Worm (Caenorhabditis elegans): ENCODE measurements around the gene F39H12.1.

F39H12.1 gene

DNA sequence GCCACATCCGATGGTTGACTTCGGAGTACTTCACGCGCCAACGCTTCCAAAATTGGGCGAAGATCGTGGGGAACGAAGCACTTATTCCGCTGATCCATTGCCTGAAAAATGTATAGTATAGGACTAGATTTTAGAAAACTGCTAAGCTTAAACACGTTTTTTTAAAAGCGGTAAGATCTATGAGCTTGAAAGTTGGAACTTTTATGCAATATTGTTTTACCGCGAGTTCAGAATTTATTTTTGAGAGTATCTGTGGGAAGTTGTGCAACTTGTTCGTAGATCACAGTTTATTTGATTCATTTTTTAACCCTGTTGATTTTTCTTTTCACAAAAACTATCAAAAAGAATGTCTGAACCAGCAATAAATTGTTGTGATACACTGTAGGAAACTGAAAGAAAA is 6.8 kb downstream of the F39H12.1 start, which contains the start of gene F39H12.3:
Gene F39H12.3 (minus strand): TSS at position 101 of the 400 bp plus-strand sequence.
- TF ChIP-seq ztf-11 (tag; optimal IDR thresholded peaks at IDR 0.05): no peak
- TF ChIP-seq elt-1 (tag; optimal IDR thresholded peaks at IDR 0.05; ENCODE audit: borderline replicate concordance, insufficient read depth): no peak
- TF ChIP-seq sem-2 (GFP tag; optimal IDR thresholded peaks at IDR 0.05): no peak
- no peak for TF ChIP-seq snpc-4 (tag; optimal IDR thresholded peaks at IDR 0.05)
- TF ChIP-seq nhr-12 (tag; optimal IDR thresholded peaks at IDR 0.05): no peak
- no peak for TF ChIP-seq lin-13 (tag; optimal IDR thresholded peaks at IDR 0.05)
- no peak for TF ChIP-seq ceh-43 (GFP tag; optimal IDR thresholded peaks at IDR 0.05)
- TF ChIP-seq sptf-1 (tag; optimal IDR thresholded peaks at IDR 0.05): no peak
- TF ChIP-seq drap-1 (GFP tag; optimal IDR thresholded peaks at IDR 0.05): no peak
- TF ChIP-seq nhr-28 (tag; optimal IDR thresholded peaks at IDR 0.05): no peak
- TF ChIP-seq mab-5 (tag; optimal IDR thresholded peaks at IDR 0.05): no peak
- no peak for TF ChIP-seq blmp-1 (tag; optimal IDR thresholded peaks at IDR 0.05)
- no peak for TF ChIP-seq lin-32 (GFP tag; optimal IDR thresholded peaks at IDR 0.05)
- TF ChIP-seq nhr-76 (tag; optimal IDR thresholded peaks at IDR 0.05): no peak
- TF ChIP-seq ceh-83 (GFP tag; optimal IDR thresholded peaks at IDR 0.05): no peak
- TF ChIP-seq lsy-2 (tag; optimal IDR thresholded peaks at IDR 0.05): no peak
- no peak for TF ChIP-seq cnd-1 (tag; optimal IDR thresholded peaks at IDR 0.05)
- no peak for TF ChIP-seq nhr-237 (tag; optimal IDR thresholded peaks at IDR 0.05)
- TF ChIP-seq mep-1 (tag; optimal IDR thresholded peaks at IDR 0.05): no peak
- TF ChIP-seq elt-3 (tag; optimal IDR thresholded peaks at IDR 0.05): no peak

DNA sequence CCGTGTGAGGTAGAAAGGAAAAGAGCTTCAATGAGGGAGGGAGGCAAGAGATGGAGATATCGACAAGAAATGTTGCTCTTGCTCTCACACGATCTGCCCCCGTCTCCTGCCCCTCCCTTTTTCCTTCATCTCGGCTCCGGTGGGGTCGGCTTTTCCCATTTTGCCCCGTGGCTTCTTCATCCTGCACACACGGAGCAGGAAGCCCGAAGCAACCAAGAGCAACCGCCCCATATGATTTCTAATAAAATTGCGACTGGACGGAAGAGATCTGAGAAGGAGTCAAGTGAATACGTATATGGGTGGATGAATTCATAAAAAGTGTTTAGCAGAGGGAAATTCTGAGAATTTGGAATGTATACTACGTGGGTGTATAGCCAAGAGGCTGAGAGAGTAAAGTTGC is 10.1 kb downstream of the F39H12.1 start:
- TF ChIP-seq ces-1 (GFP tag; optimal IDR thresholded peaks at IDR 0.05) (peak; percentile 18), nhr-28 (tag; optimal IDR thresholded peaks at IDR 0.05) (no peak), unc-120 (tag; optimal IDR thresholded peaks at IDR 0.05; ENCODE audit: poor library complexity, severe bottlenecking) (peak; percentile 51), unc-39 (tag; optimal IDR thresholded peaks at IDR 0.05) (no peak)

DNA sequence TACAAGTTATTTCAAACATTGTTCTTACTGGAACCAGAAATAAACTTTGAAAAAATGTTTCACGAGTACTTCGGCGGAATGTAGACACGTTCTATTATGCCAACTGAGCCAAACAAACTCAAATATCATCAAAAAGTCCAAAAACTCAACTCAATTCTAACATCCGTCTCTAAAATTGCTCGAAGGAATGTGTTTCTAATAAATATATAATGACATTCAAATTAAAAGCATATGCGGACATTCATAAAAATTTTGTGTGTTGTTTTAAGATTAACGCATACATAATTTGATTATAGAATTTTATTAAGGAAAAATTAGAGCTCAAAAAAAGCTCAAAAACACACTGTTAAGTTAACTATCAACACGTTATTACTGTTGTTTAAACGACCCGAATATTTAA is 10.9 kb downstream of the F39H12.1 start:
- TF ChIP-seq tbx-8 (GFP tag; optimal IDR thresholded peaks at IDR 0.05) (no peak), unc-62 (GFP tag; optimal IDR thresholded peaks at IDR 0.05) (no peak), nhr-76 (tag; optimal IDR thresholded peaks at IDR 0.05) (no peak), ceh-83 (GFP tag; optimal IDR thresholded peaks at IDR 0.05) (no peak), elt-1 (tag; optimal IDR thresholded peaks at IDR 0.05; ENCODE audit: borderline replicate concordance, insufficient read depth) (no peak), lsy-2 (tag; optimal IDR thresholded peaks at IDR 0.05) (no peak), nhr-12 (tag; optimal IDR thresholded peaks at IDR 0.05) (no peak), bed-3 (GFP tag; optimal IDR thresholded peaks at IDR 0.05) (no peak), ztf-11 (tag; optimal IDR thresholded peaks at IDR 0.05) (no peak), elt-3 (tag; optimal IDR thresholded peaks at IDR 0.05) (no peak), ceh-39 (tag; optimal IDR thresholded peaks at IDR 0.05) (no peak), blmp-1 (tag; optimal IDR thresholded peaks at IDR 0.05) (no peak), zip-8 (tag; optimal IDR thresholded peaks at IDR 0.05) (no peak), mls-2 (tag; optimal IDR thresholded peaks at IDR 0.05) (no peak), snpc-4 (tag; optimal IDR thresholded peaks at IDR 0.05) (no peak), nhr-28 (tag; optimal IDR thresholded peaks at IDR 0.05) (no peak), sem-2 (GFP tag; optimal IDR thresholded peaks at IDR 0.05) (no peak), hlh-1 (tag; optimal IDR thresholded peaks at IDR 0.05) (no peak), unc-120 (tag; optimal IDR thresholded peaks at IDR 0.05; ENCODE audit: poor library complexity, severe bottlenecking) (no peak)

DNA sequence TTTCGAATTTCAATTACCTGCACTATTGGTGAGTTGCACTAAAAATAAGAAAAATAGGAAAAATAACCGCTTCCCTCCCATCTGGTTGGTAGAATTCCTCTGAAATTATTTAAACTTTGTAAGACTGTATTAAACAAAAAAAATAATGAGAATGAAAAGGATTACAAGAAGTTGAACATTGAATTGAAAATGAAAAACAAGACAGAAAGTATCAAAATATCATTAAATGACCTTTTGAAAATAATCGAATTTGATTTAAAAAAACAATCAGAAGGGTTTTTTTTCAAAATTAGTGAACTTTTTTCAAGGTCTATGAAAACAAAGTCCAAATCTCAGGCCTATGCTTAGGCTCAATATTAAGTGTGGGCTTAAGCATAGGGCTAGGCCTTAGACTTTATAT is 16.8 kb downstream of the F39H12.1 start, which contains the start of gene igcm-1:
Gene igcm-1 (minus strand): TSS at position 101 of the 400 bp plus-strand sequence.
- no peak for TF ChIP-seq unc-39 (tag; optimal IDR thresholded peaks at IDR 0.05)
- no peak for TF ChIP-seq lin-13 (tag; optimal IDR thresholded peaks at IDR 0.05)
- no peak for TF ChIP-seq zip-8 (tag; optimal IDR thresholded peaks at IDR 0.05)
- TF ChIP-seq unc-120 (tag; optimal IDR thresholded peaks at IDR 0.05; ENCODE audit: poor library complexity, severe bottlenecking): no peak
- TF ChIP-seq blmp-1 (tag; optimal IDR thresholded peaks at IDR 0.05): no peak
- TF ChIP-seq nhr-12 (tag; optimal IDR thresholded peaks at IDR 0.05): no peak
- no peak for TF ChIP-seq nhr-76 (tag; optimal IDR thresholded peaks at IDR 0.05)
- no peak for TF ChIP-seq ztf-11 (tag; optimal IDR thresholded peaks at IDR 0.05)
- TF ChIP-seq hlh-1 (tag; optimal IDR thresholded peaks at IDR 0.05): no peak
- TF ChIP-seq flh-1 (GFP tag; optimal IDR thresholded peaks at IDR 0.05): no peak
- no peak for TF ChIP-seq sem-2 (GFP tag; optimal IDR thresholded peaks at IDR 0.05)
- no peak for TF ChIP-seq drap-1 (GFP tag; optimal IDR thresholded peaks at IDR 0.05)
- TF ChIP-seq bed-3 (GFP tag; optimal IDR thresholded peaks at IDR 0.05): no peak
- no peak for TF ChIP-seq nhr-28 (tag; optimal IDR thresholded peaks at IDR 0.05)
- TF ChIP-seq ceh-43 (GFP tag; optimal IDR thresholded peaks at IDR 0.05): no peak
- no peak for TF ChIP-seq unc-62 (GFP tag; optimal IDR thresholded peaks at IDR 0.05)
- TF ChIP-seq mab-5 (tag; optimal IDR thresholded peaks at IDR 0.05): no peak
- TF ChIP-seq lin-32 (GFP tag; optimal IDR thresholded peaks at IDR 0.05): no peak
- no peak for TF ChIP-seq ceh-39 (tag; optimal IDR thresholded peaks at IDR 0.05)
- no peak for TF ChIP-seq sptf-1 (tag; optimal IDR thresholded peaks at IDR 0.05)
